Fruit fly (Drosophila melanogaster) whole organism, wandering third instar larva: ENCODE data around the gene Wnk.

Source experiments
- CrebA ChIP-seq: fragments of 200-800 bp; sonication (Bioruptor generic); optimal IDR thresholded peaks from 2 replicates; lab custom pipeline; 2016; ENCODE audit warnings: missing biosample characterization, mild to moderate bottlenecking, missing genetic modification characterization, borderline replicate concordance
- Dif ChIP-seq: fragments of 200-275, 200-300 bp; sonication (Bioruptor generic); optimal IDR thresholded peaks from 2 replicates; lab custom pipeline; 2018; ENCODE audit warnings: missing biosample characterization, missing genetic modification characterization; ENCODE audit not compliant: partially characterized antibody
- HLH106 ChIP-seq: fragments of 200-800 bp; optimal IDR thresholded peaks from 3 replicates; lab custom pipeline; 2019; ENCODE audit warnings: missing biosample characterization, mild to moderate bottlenecking, missing genetic modification characterization, moderate library complexity
- Hr83 ChIP-seq: fragments of 200-300 bp; sonication (Bioruptor generic); optimal IDR thresholded peaks from 2 replicates; lab custom pipeline; 2016; ENCODE audit warnings: missing biosample characterization, mild to moderate bottlenecking, missing genetic modification characterization, moderate library complexity; ENCODE audit not compliant: poor library complexity, severe bottlenecking
- OdsH ChIP-seq: fragments of 200-800 bp; sonication (Bioruptor generic); optimal IDR thresholded peaks from 2 replicates; lab custom pipeline; 2016; ENCODE audit warnings: missing biosample characterization, mild to moderate bottlenecking, missing genetic modification characterization
- Rel ChIP-seq, 2 experiments: fragments of 200-800 bp; sonication (Bioruptor generic) in 1 of 2; optimal IDR thresholded peaks; 2 replicates in 1 of 2; 3 replicates in 1 of 2; lab custom pipeline; 2016 to 2019; ENCODE audit warnings: mild to moderate bottlenecking in 2 of 2, missing biosample characterization in 2 of 2, missing genetic modification characterization in 2 of 2, moderate library complexity in 1 of 2
- dl ChIP-seq, 2 experiments: fragments of 175-275, 200-275 bp in 1 of 2; fragments of 200-275 bp in 1 of 2; sonication (Bioruptor generic); optimal IDR thresholded peaks; lab custom pipeline; 2018; ENCODE audit warnings: mild to moderate bottlenecking in 2 of 2, missing biosample characterization in 2 of 2, missing genetic modification characterization in 2 of 2, moderate library complexity in 2 of 2; ENCODE audit not compliant: partially characterized antibody in 2 of 2, insufficient read depth in 1 of 2
- foxo ChIP-seq, 2 experiments: fragments of 200-800 bp; sonication (Bioruptor generic); optimal IDR thresholded peaks; 2 replicates in 1 of 2; 3 replicates in 1 of 2; lab custom pipeline; 2016 to 2017; ENCODE audit warnings: missing biosample characterization in 2 of 2, missing genetic modification characterization in 2 of 2
- jim ChIP-seq: fragments of 175-275, 200-325 bp; sonication (Bioruptor generic); optimal IDR thresholded peaks from 2 replicates; lab custom pipeline; 2016; ENCODE audit warnings: missing biosample characterization, mild to moderate bottlenecking, missing genetic modification characterization
- lola ChIP-seq: fragments of >200 bp; optimal IDR thresholded peaks from 2 replicates; lab custom pipeline; 2017; ENCODE audit warnings: missing biosample characterization, missing genetic modification characterization
- sage ChIP-seq: fragments of 200-800 bp; sonication (Bioruptor generic); optimal IDR thresholded peaks from 2 replicates; lab custom pipeline; 2016; ENCODE audit warnings: missing biosample characterization, mild to moderate bottlenecking, missing genetic modification characterization

Wnk gene

DNA sequence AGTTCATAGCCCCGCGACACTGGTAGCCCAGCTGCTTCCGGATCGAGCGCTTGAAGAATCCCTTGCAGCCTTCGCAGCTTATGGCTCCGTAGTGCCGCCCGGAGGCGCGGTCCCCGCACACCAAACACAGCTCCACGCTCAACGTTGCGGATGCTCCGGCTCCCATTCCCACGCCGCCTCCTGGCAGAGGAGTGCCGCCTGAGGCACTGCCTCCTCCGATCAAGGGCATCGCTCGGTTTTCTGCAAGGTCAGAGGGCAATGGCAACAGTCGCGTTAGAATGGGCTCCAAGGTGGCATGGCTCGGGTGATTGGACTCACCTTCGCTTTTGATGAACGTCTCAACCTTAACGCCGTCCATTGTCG is 58.2 kb downstream of the Wnk start:
- TF ChIP-seq Rel (GFP tag; optimal IDR thresholded peaks at IDR 0.05; lab: Kevin White, UChicago) (no peak), Rel (tag; optimal IDR thresholded peaks at IDR 0.05; lab: Kevin White, UChicago) (no peak), foxo (GFP tag; optimal IDR thresholded peaks at IDR 0.05; lab: Kevin White, UChicago) (no peak), CrebA (GFP tag; lab: Kevin White, UChicago) (no peak), dl (GFP tag; optimal IDR thresholded peaks at IDR 0.05; lab: Kevin White, UChicago; ENCODE audit: insufficient read depth in 1 of 2, partially characterized antibody in 2 of 2) (no peak), lola (GFP tag; lab: Kevin White, UChicago) (no peak), Hr83 (GFP tag; lab: Kevin White, UChicago) (no peak), sage (no peak), OdsH (GFP tag; lab: Kevin White, UChicago) (no peak), HLH106 (tag; lab: Kevin White, UChicago) (no peak), Dif (GFP tag; lab: Kevin White, UChicago) (no peak), jim (GFP tag; lab: Kevin White, UChicago) (no peak)
